Fruit fly (Drosophila melanogaster): ENCODE data around the gene byn.

byn gene

dm6 chr3L:11984606-11985005, 57.1 kb downstream of the byn start, which contains the start of gene CG6938:
Gene CG6938 (plus strand): TSS chr3L:11984906.
- no peak for TF ChIP-seq Myc (optimal IDR thresholded peaks at IDR 0.05)
- TF ChIP-seq psq (optimal IDR thresholded peaks at IDR 0.05) = no peak
- no peak for TF ChIP-seq ttk (optimal IDR thresholded peaks at IDR 0.05)
- TF ChIP-seq Sin3A (optimal IDR thresholded peaks at IDR 0.05) = no peak
